Fruit fly (Drosophila melanogaster): ENCODE results near the gene ry.

dm6 chr3R:13044459-13044858 is 12.1 kb downstream of the ry start, which contains the start of gene Hsc70-2:
- TF ChIP-seq cnc (optimal IDR thresholded peaks at IDR 0.05) = no peak
- no peak for TF ChIP-seq kay (GFP tag; ENCODE audit: borderline replicate concordance)
- TF ChIP-seq CG11617 (GFP tag; optimal IDR thresholded peaks at IDR 0.05) = no peak
- no peak for TF ChIP-seq bab1 (GFP tag; optimal IDR thresholded peaks at IDR 0.05)

Data from whole organism, adult.